Worm (Caenorhabditis elegans) whole organism, L4/young adult: ENCODE data around the gene B0361.11.

Source experiments
- W03F9.2 ChIP-seq: fragments of 150-350 bp; optimal IDR thresholded peaks from 2 replicates; lab custom pipeline; 2014; ENCODE audit warnings: missing biosample characterization, missing genetic modification characterization
- him-1 ChIP-seq: sonication (generic microtip); optimal IDR thresholded peaks from 2 replicates; lab custom pipeline; 2016; ENCODE audit warnings: missing genotype, missing genetic modification reagents, missing genetic modification characterization, missing compliant biosample characterization

ce11 chrIII:7292569-7292968 lies 15.2 kb downstream of the B0361.11 start:
- TF ChIP-seq W03F9.2 (tag; lab: Kevin White, UChicago) (no peak), him-1 (no peak)
